Worm (Caenorhabditis elegans): ENCODE results near the gene prp-21.

DNA sequence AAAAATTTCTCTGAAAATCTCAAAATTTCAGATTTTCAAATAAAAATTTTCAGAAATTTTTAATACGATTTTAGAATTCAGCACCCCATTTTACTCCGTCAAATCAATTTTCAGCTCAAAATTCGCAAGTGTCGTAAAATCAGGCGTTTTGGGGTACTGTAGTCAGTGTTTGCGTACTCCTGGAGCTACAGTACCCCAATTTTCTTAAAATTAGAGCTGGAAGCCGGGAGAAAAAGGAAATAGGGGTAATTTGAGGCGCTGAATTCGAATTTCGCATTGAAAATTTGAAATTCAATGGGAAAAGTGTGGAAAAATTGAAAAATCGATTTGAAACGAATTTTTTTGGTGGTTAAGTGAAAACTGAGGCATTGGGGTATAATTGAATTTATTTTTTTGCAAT is 23.4 kb upstream of the prp-21 start:
- TF ChIP-seq lin-35 (GFP tag; optimal IDR thresholded peaks at IDR 0.05), result no peak
- TF ChIP-seq ztf-4 (tag; optimal IDR thresholded peaks at IDR 0.05), result no peak
- TF ChIP-seq fos-1 (tag; optimal IDR thresholded peaks at IDR 0.05), result no peak
- TF ChIP-seq nhr-76 (tag; optimal IDR thresholded peaks at IDR 0.05), result no peak
- no peak for TF ChIP-seq pqm-1 (tag; optimal IDR thresholded peaks at IDR 0.05)
- TF ChIP-seq alr-1 (tag; optimal IDR thresholded peaks at IDR 0.05; ENCODE audit: borderline replicate concordance), result no peak
- TF ChIP-seq tbx-2 (tag; optimal IDR thresholded peaks at IDR 0.05), result no peak
- no peak for TF ChIP-seq C16A3.4 (tag; optimal IDR thresholded peaks at IDR 0.05)
- no peak for TF ChIP-seq skn-1 (tag; optimal IDR thresholded peaks at IDR 0.05)
- no peak for TF ChIP-seq nhr-77 (tag; optimal IDR thresholded peaks at IDR 0.05)
- TF ChIP-seq efl-1 (optimal IDR thresholded peaks at IDR 0.05), result no peak
- TF ChIP-seq efl-1 (GFP tag; optimal IDR thresholded peaks at IDR 0.05 in 1 of 2), result peak in 1 of 2 experiments; percentile 65
- no peak for TF ChIP-seq blmp-1 (tag; optimal IDR thresholded peaks at IDR 0.05)
- no peak for TF ChIP-seq nhr-237 (tag; optimal IDR thresholded peaks at IDR 0.05)
- no peak for TF ChIP-seq dpl-1 (GFP tag; optimal IDR thresholded peaks at IDR 0.05)

Measured in whole organism, L1 larva.